Worm (Caenorhabditis elegans) whole organism, young adult: Measurements from ENCODE around the gene tbx-32.

Experiments used
- C06A6.2 ChIP-seq: fragments of 200-800 bp; sonication (Bioruptor generic); conservative IDR thresholded peaks from 2 replicates; pipeline ENCODE4 v1.3.6; 2022; ENCODE audit warnings: missing genetic modification characterization, missing compliant biosample characterization
- D2030.7 ChIP-seq: fragments of 200-800 bp; sonication (Bioruptor generic); IDR thresholded peaks from 2 replicates; pipeline ENCODE4 v1.3.6; 2022; ENCODE audit warnings: missing genetic modification reagents, missing genetic modification characterization, missing compliant biosample characterization
- F22D6.2 ChIP-seq: sonication (generic microtip); optimal IDR thresholded peaks from 2 replicates; lab custom pipeline; 2016; ENCODE audit warnings: mild to moderate bottlenecking, missing genetic modification characterization, missing compliant biosample characterization
- F23B12.7 ChIP-seq: sonication (generic microtip); optimal IDR thresholded peaks from 2 replicates; lab custom pipeline; 2017; ENCODE audit warnings: missing genetic modification characterization, mild to moderate bottlenecking, missing compliant biosample characterization, antibody characterized with exemption, moderate library complexity; ENCODE audit not compliant: insufficient read depth
- F33H1.4 ChIP-seq: fragments of 200-800 bp; sonication (Bioruptor generic); IDR thresholded peaks from 2 replicates; pipeline ENCODE4 v1.3.6; 2022; ENCODE audit warnings: missing genetic modification reagents, missing genetic modification characterization, missing compliant biosample characterization
- F37B4.10 ChIP-seq: fragments of 200-800 bp; sonication (Bioruptor generic); IDR thresholded peaks from 2 replicates; pipeline ENCODE4 v1.3.6; 2022; ENCODE audit warnings: missing genetic modification characterization, missing compliant biosample characterization
- F49E8.2 ChIP-seq: sonication (generic microtip); optimal IDR thresholded peaks from 3 replicates; lab custom pipeline; 2017; ENCODE audit warnings: missing genetic modification characterization, mild to moderate bottlenecking, missing compliant biosample characterization, antibody characterized with exemption, moderate library complexity; ENCODE audit not compliant: insufficient read depth
- Y53F4B.3 ChIP-seq: fragments of 200-800 bp; sonication (Bioruptor generic); IDR thresholded peaks from 2 replicates; pipeline ENCODE4 v1.3.6; 2022; ENCODE audit warnings: missing genetic modification reagents, missing genetic modification characterization, missing compliant biosample characterization
- Y67H2A.10 ChIP-seq: fragments of 200-800 bp; sonication (Bioruptor generic); conservative IDR thresholded peaks from 2 replicates; pipeline ENCODE4 v1.3.6; 2022; ENCODE audit warnings: missing genetic modification reagents, missing genetic modification characterization, missing compliant biosample characterization
- ZK185.1 ChIP-seq: sonication (generic microtip); optimal IDR thresholded peaks from 2 replicates; lab custom pipeline; 2016; ENCODE audit warnings: mild to moderate bottlenecking, missing genetic modification characterization, missing compliant biosample characterization; ENCODE audit not compliant: poor library complexity, severe bottlenecking
- ama-1 ChIP-seq, 3 experiments: fragments of 150-350 bp in 1 of 3; sonication (generic microtip) in 2 of 3; optimal IDR thresholded peaks; 2 replicates each; lab custom pipeline; 2014 to 2018; ENCODE audit warnings: missing biosample characterization in 2 of 3, missing genetic modification characterization in 2 of 3, missing genetic modification reagents in 2 of 3
- atf-7 ChIP-seq: sonication (generic microtip); optimal IDR thresholded peaks from 2 replicates; lab custom pipeline; 2017; ENCODE audit warnings: mild to moderate bottlenecking, missing genetic modification characterization, missing compliant biosample characterization
- athp-1 ChIP-seq: sonication (generic microtip); optimal IDR thresholded peaks from 2 replicates; lab custom pipeline; 2017; ENCODE audit warnings: mild to moderate bottlenecking, missing genetic modification characterization, missing compliant biosample characterization
- attf-3 ChIP-seq: fragments of 200-800 bp; sonication (Bioruptor generic); conservative IDR thresholded peaks from 2 replicates; pipeline ENCODE4 v1.3.6; 2022; ENCODE audit warnings: missing genetic modification reagents, missing genetic modification characterization, missing compliant biosample characterization
- attf-6 ChIP-seq: fragments of 200-800 bp; sonication (Bioruptor generic); IDR thresholded peaks from 2 replicates; pipeline ENCODE4 v1.3.6; 2022; ENCODE audit warnings: missing genetic modification reagents, missing genetic modification characterization, missing compliant biosample characterization
- bed-2 ChIP-seq: fragments of 200-800 bp; sonication (Bioruptor generic); IDR thresholded peaks from 2 replicates; pipeline ENCODE4 v1.3.6; 2022; ENCODE audit warnings: missing genetic modification reagents, missing genetic modification characterization, missing compliant biosample characterization
- ccch-3 ChIP-seq: fragments of 200-800 bp; sonication (Bioruptor generic); optimal IDR thresholded peaks from 2 replicates; lab custom pipeline; 2018; ENCODE audit warnings: mild to moderate bottlenecking, missing genetic modification characterization, missing compliant biosample characterization
- cebp-2 ChIP-seq: fragments of 200-800 bp; sonication (Bioruptor generic); IDR thresholded peaks from 2 replicates; pipeline ENCODE4 v1.3.6; 2022; ENCODE audit warnings: missing genetic modification characterization, missing compliant biosample characterization
- ceh-40 ChIP-seq: fragments of 200-800 bp; sonication (Bioruptor generic); IDR thresholded peaks from 2 replicates; pipeline ENCODE4 v1.3.6; 2022; ENCODE audit warnings: missing genetic modification characterization, missing compliant biosample characterization
- ceh-58 ChIP-seq: fragments of 200-800 bp; sonication (Bioruptor generic); IDR thresholded peaks from 2 replicates; pipeline ENCODE4 v1.3.6; 2022; ENCODE audit warnings: missing genetic modification characterization, missing compliant biosample characterization
- chd-7 ChIP-seq: sonication (generic microtip); optimal IDR thresholded peaks from 2 replicates; lab custom pipeline; 2016; ENCODE audit warnings: mild to moderate bottlenecking, missing genetic modification characterization, moderate library complexity, missing compliant biosample characterization
- egrh-3 ChIP-seq: fragments of 200-800 bp; sonication (Bioruptor generic); IDR thresholded peaks from 2 replicates; pipeline ENCODE4 v1.3.6; 2022; ENCODE audit warnings: missing genetic modification reagents, missing genetic modification characterization, missing compliant biosample characterization
- ekl-4 ChIP-seq: fragments of 200-800 bp; sonication (Bioruptor generic); IDR thresholded peaks from 2 replicates; pipeline ENCODE4 v1.3.6; 2022; ENCODE audit warnings: missing genetic modification reagents, missing genetic modification characterization, missing compliant biosample characterization
- fkh-3 ChIP-seq: sonication (generic microtip); optimal IDR thresholded peaks from 2 replicates; lab custom pipeline; 2016; ENCODE audit warnings: mild to moderate bottlenecking, missing genetic modification characterization, missing compliant biosample characterization
- gei-17 ChIP-seq: fragments of 200-800 bp; sonication (Bioruptor generic); optimal IDR thresholded peaks from 2 replicates; lab custom pipeline; 2018; ENCODE audit warnings: mild to moderate bottlenecking, missing genetic modification characterization, missing compliant biosample characterization
- hmg-1.2 ChIP-seq: fragments of 200-800 bp; sonication (Bioruptor generic); IDR thresholded peaks from 2 replicates; pipeline ENCODE4 v1.3.6; 2022; ENCODE audit warnings: missing genetic modification reagents, missing genetic modification characterization, missing compliant biosample characterization
- hrde-1 ChIP-seq: sonication (generic microtip); optimal IDR thresholded peaks from 2 replicates; lab custom pipeline; 2016; ENCODE audit warnings: missing genetic modification characterization, mild to moderate bottlenecking, missing compliant biosample characterization, moderate library complexity, missing genotype, missing genetic modification reagents, borderline replicate concordance
- let-526 ChIP-seq: fragments of 200-800 bp; sonication (Bioruptor generic); IDR thresholded peaks from 2 replicates; pipeline ENCODE4 v1.3.6; 2022; ENCODE audit warnings: missing genetic modification reagents, missing genetic modification characterization, missing compliant biosample characterization
- lin-26 ChIP-seq: fragments of 200-800 bp; sonication (Bioruptor generic); IDR thresholded peaks from 2 replicates; pipeline ENCODE4 v1.3.6; 2022; ENCODE audit warnings: missing genetic modification reagents, missing genetic modification characterization, missing compliant biosample characterization
- lin-40 ChIP-seq: sonication (generic microtip); optimal IDR thresholded peaks from 2 replicates; lab custom pipeline; 2016; ENCODE audit warnings: missing genetic modification characterization, mild to moderate bottlenecking, missing compliant biosample characterization, missing genotype, missing genetic modification reagents
- lir-1 ChIP-seq: fragments of 200-800 bp; sonication (Bioruptor generic); conservative IDR thresholded peaks from 2 replicates; pipeline ENCODE4 v1.3.6; 2022; ENCODE audit warnings: missing genetic modification reagents, missing genetic modification characterization, missing compliant biosample characterization
- madf-8 ChIP-seq: fragments of 200-800 bp; sonication (Bioruptor generic); conservative IDR thresholded peaks from 2 replicates; pipeline ENCODE4 v1.3.6; 2022; ENCODE audit warnings: missing genetic modification reagents, missing genetic modification characterization, missing compliant biosample characterization
- mes-4 ChIP-seq: sonication (generic microtip); optimal IDR thresholded peaks from 2 replicates; lab custom pipeline; 2016; ENCODE audit warnings: missing genotype, missing genetic modification characterization, missing compliant biosample characterization
- nfyb-1 ChIP-seq: fragments of 200-800 bp; sonication (Bioruptor generic); IDR thresholded peaks from 2 replicates; pipeline ENCODE4 v1.3.6; 2022; ENCODE audit warnings: missing genetic modification reagents, missing genetic modification characterization, missing compliant biosample characterization
- pbrm-1 ChIP-seq: fragments of 200-800 bp; sonication (Bioruptor generic); IDR thresholded peaks from 2 replicates; pipeline ENCODE4 v1.3.6; 2022; ENCODE audit warnings: missing genetic modification reagents, missing genetic modification characterization, missing compliant biosample characterization
- repo-1 ChIP-seq: sonication (generic microtip); optimal IDR thresholded peaks from 2 replicates; lab custom pipeline; 2017; ENCODE audit warnings: mild to moderate bottlenecking, missing genetic modification characterization, missing compliant biosample characterization
- rpc-1 ChIP-seq, 2 experiments: fragments of 150-350 bp in 1 of 2; sonication (generic microtip) in 1 of 2; optimal IDR thresholded peaks; 2 replicates each; lab custom pipeline; 2014 to 2018; ENCODE audit warnings: missing biosample characterization in 1 of 2, missing genetic modification characterization in 1 of 2, missing genetic modification reagents in 1 of 2, missing genotype in 1 of 2
- snpc-1.3 ChIP-seq: sonication (generic microtip); optimal IDR thresholded peaks from 2 replicates; lab custom pipeline; 2017; ENCODE audit warnings: missing genetic modification characterization, mild to moderate bottlenecking, missing compliant biosample characterization, antibody characterized with exemption, moderate library complexity, missing genotype, missing genetic modification reagents; ENCODE audit not compliant: insufficient read depth
- snpc-3.4 ChIP-seq: sonication (generic microtip); optimal IDR thresholded peaks from 2 replicates; lab custom pipeline; 2017; ENCODE audit warnings: missing genetic modification characterization, mild to moderate bottlenecking, missing compliant biosample characterization, antibody characterized with exemption, moderate library complexity, missing genotype, missing genetic modification reagents
- snpc-4 ChIP-seq, 5 experiments: fragments of 150-350 bp in 1 of 5; sonication (generic microtip) in 4 of 5; optimal IDR thresholded peaks; 2 replicates each; lab custom pipeline; 2014 to 2018; ENCODE audit warnings: missing genetic modification characterization in 5 of 5, missing biosample characterization in 3 of 5, antibody characterized with exemption in 2 of 5, mild to moderate bottlenecking in 2 of 5, missing compliant biosample characterization in 2 of 5, missing genotype in 2 of 5, moderate library complexity in 2 of 5, missing genetic modification reagents in 1 of 5
- tbx-9 ChIP-seq: sonication (generic microtip); optimal IDR thresholded peaks from 2 replicates; lab custom pipeline; 2016; ENCODE audit warnings: borderline replicate concordance, missing genetic modification characterization, inconsistent platforms, missing compliant biosample characterization
- tlf-1 ChIP-seq: fragments of 200-800 bp; sonication (Bioruptor generic); optimal IDR thresholded peaks from 2 replicates; lab custom pipeline; 2018; ENCODE audit warnings: mild to moderate bottlenecking, missing genetic modification characterization, missing compliant biosample characterization
- unc-62 ChIP-seq: fragments of 150-350 bp; optimal IDR thresholded peaks from 2 replicates; lab custom pipeline; 2014; ENCODE audit warnings: missing biosample characterization, missing genetic modification reagents, missing genetic modification characterization
- ztf-22 ChIP-seq: fragments of 200-800 bp; sonication (Bioruptor generic); optimal IDR thresholded peaks from 2 replicates; lab custom pipeline; 2018; ENCODE audit warnings: mild to moderate bottlenecking, missing genetic modification characterization, moderate library complexity, missing compliant biosample characterization
- ztf-25 ChIP-seq: fragments of 200-800 bp; sonication (Bioruptor generic); IDR thresholded peaks from 2 replicates; pipeline ENCODE4 v1.3.6; 2022; ENCODE audit warnings: missing genetic modification reagents, missing genetic modification characterization, missing compliant biosample characterization
- ztf-6 ChIP-seq: fragments of 200-800 bp; sonication (Bioruptor generic); IDR thresholded peaks from 2 replicates; pipeline ENCODE4 v1.3.6; 2022; ENCODE audit warnings: missing genetic modification reagents, missing genetic modification characterization, missing compliant biosample characterization

Gene tbx-32

DNA sequence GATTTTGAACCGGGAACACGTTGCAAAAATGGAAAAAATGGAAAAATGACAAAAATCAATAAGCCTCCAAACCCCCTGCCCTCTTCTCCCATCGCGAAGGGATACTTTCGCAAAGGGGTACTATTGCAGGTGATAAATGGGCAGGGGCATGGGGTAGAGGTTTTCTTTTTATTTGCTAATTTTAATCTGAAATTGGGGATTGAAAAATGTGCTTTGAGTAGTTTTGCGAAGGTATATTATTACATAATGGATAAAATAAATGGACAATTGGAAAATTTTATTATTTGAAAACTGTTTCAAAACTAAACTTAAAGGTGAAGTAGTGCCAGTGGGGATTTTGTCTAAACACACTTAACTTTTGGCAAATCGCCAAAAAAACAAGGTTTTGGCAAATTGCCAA, 28.3 kb upstream of the tbx-32 start (continued):
- no peak for TF ChIP-seq madf-8 (GFP tag; lab: Robert Waterston, UW)
- peak; percentile 98 for TF ChIP-seq cebp-2 (GFP tag; lab: Robert Waterston, UW)
- TF ChIP-seq ceh-40 (GFP tag; lab: Robert Waterston, UW), result no peak
- TF ChIP-seq ztf-25 (GFP tag; lab: Robert Waterston, UW), result no peak
- peak; percentile 80 for TF ChIP-seq lin-26 (GFP tag; lab: Robert Waterston, UW)
- TF ChIP-seq tlf-1 (GFP tag; lab: Kevin White, UChicago), result peak; percentile 97
- peak; percentile 97 for TF ChIP-seq atf-7 (tag; lab: Kevin White, UChicago)
- peak; percentile 86; the same call in 1 of the 2 replicates for TF ChIP-seq ztf-6
- no peak for TF ChIP-seq ama-1 (optimal IDR thresholded peaks at IDR 0.05; lab: Kevin White, UChicago)
- TF ChIP-seq ama-1 (GFP tag; optimal IDR thresholded peaks at IDR 0.05; lab: Kevin White, UChicago), result peak in 1 of 2 experiments; percentile 78
- TF ChIP-seq rpc-1 (optimal IDR thresholded peaks at IDR 0.05; lab: Kevin White, UChicago), result peak; percentile 10
- TF ChIP-seq rpc-1 (tag; optimal IDR thresholded peaks at IDR 0.05; lab: Kevin White, UChicago), result no peak
- peak; percentile 98 for TF ChIP-seq F23B12.7 (tag; lab: Kevin White, UChicago)
- peak; percentile 98 for TF ChIP-seq repo-1 (tag; lab: Kevin White, UChicago)
- TF ChIP-seq C06A6.2 (GFP tag; lab: Robert Waterston, UW), result peak; percentile 93
- TF ChIP-seq unc-62 (GFP tag; lab: Kevin White, UChicago), result no peak
- TF ChIP-seq hmg-1.2 (GFP tag; lab: Robert Waterston, UW), result peak; percentile 86
- TF ChIP-seq snpc-1.3 (tag; lab: Kevin White, UChicago), result peak; percentile 56
- TF ChIP-seq mes-4 (tag; lab: Kevin White, UChicago), result no peak
- peak; percentile 87 for TF ChIP-seq lir-1
- TF ChIP-seq Y67H2A.10 (GFP tag; lab: Robert Waterston, UW), result peak; percentile 20; the same call in 1 of the 2 replicates
- peak; percentile 89 for TF ChIP-seq ccch-3 (GFP tag; lab: Kevin White, UChicago)
- TF ChIP-seq lin-40 (tag; lab: Kevin White, UChicago), result peak; percentile 99
- no peak for TF ChIP-seq attf-6 (GFP tag; lab: Robert Waterston, UW)
- TF ChIP-seq bed-2 (GFP tag; lab: Robert Waterston, UW), result peak; percentile 80
- TF ChIP-seq pbrm-1 (GFP tag; lab: Robert Waterston, UW), result peak; percentile 94
- peak; percentile 72 for TF ChIP-seq athp-1
- TF ChIP-seq egrh-3, result peak; percentile 14; the same call in 1 of the 2 replicates
- TF ChIP-seq ZK185.1, result peak; percentile 98
- no peak for TF ChIP-seq D2030.7 (GFP tag; lab: Robert Waterston, UW)
- no peak for TF ChIP-seq F49E8.2 (tag; lab: Kevin White, UChicago)
- TF ChIP-seq F37B4.10 (GFP tag; lab: Robert Waterston, UW), result 0 out of 2 replicates have a peak, but pooled peaks have one; percentile 51
- no peak for TF ChIP-seq Y53F4B.3 (GFP tag; lab: Robert Waterston, UW)
- peak; percentile 98 for TF ChIP-seq gei-17
- TF ChIP-seq ekl-4 (GFP tag; lab: Robert Waterston, UW), result peak; percentile 93
- TF ChIP-seq fkh-3 (tag; lab: Kevin White, UChicago), result no peak
- TF ChIP-seq attf-3 (GFP tag; lab: Robert Waterston, UW), result 0 out of 2 replicates have a peak, but pooled peaks have one; percentile 21
- peak; percentile 10 for TF ChIP-seq snpc-4 (GFP tag; optimal IDR thresholded peaks at IDR 0.05; lab: Kevin White, UChicago)
- peak; percentile 51 to 79 (median 74) for TF ChIP-seq snpc-4 (tag; optimal IDR thresholded peaks at IDR 0.05; lab: Kevin White, UChicago)
- peak; percentile 95 for TF ChIP-seq let-526
- peak; percentile 76 for TF ChIP-seq ztf-22
- peak; percentile 27 for TF ChIP-seq snpc-3.4 (tag; lab: Kevin White, UChicago)
- peak; percentile 97 for TF ChIP-seq nfyb-1 (GFP tag; lab: Robert Waterston, UW)
- 0 out of 2 replicates have a peak, but pooled peaks have one; percentile 24 for TF ChIP-seq F33H1.4
- TF ChIP-seq chd-7 (tag; lab: Kevin White, UChicago), result peak; percentile 87
- TF ChIP-seq F22D6.2 (tag; lab: Kevin White, UChicago), result peak; percentile 95
- TF ChIP-seq ceh-58, result no peak
- TF ChIP-seq hrde-1 (tag; lab: Kevin White, UChicago), result no peak
- TF ChIP-seq tbx-9 (tag; lab: Kevin White, UChicago), result no peak
